Comparison of ENCODE assay signal across 5 fruit fly cellular contexts in genomic region chr3L:14672387-14673110, dm6.
TF ChIP-seq lines count a peak whose summit lies in the region.

Gene CG43121 (minus strand): TSS chr3L:14672437.
Gene ome (plus strand): TSS chr3L:14672839.

TF ChIP-seq in whole organism, adult, 20 proteins besides CTCF, POLR2A, EP300 and RAD21 (continued from another document):
- TF ChIP-seq Hr96 (GFP tag; optimal IDR thresholded peaks at IDR 0.05; lab: Kevin White, UChicago) (peak; percentile 27), CG7045 (GFP tag; optimal IDR thresholded peaks at IDR 0.05; lab: Kevin White, UChicago) (peak; percentile 12)

TF ChIP-seq in whole organism, embryonic, 481 proteins besides CTCF, POLR2A, EP300 and RAD21 (continued from another document and continues in another):
- TF ChIP-seq Fer3 (tag; optimal IDR thresholded peaks at IDR 0.05; lab: Kevin White, UChicago) (no peak), CG15601 (tag; optimal IDR thresholded peaks at IDR 0.05; lab: Kevin White, UChicago) (no peak), NC2β (GFP tag; optimal IDR thresholded peaks at IDR 0.05; lab: Kevin White, UChicago) (peak; percentile 9), CG8924 (tag; optimal IDR thresholded peaks at IDR 0.05; lab: Kevin White, UChicago) (peak; percentile 6), fd3F (GFP tag; optimal IDR thresholded peaks at IDR 0.05; lab: Kevin White, UChicago) (peak; percentile 5), unpg (GFP tag; optimal IDR thresholded peaks at IDR 0.05; lab: Kevin White, UChicago) (peak; percentile 22), CG6683 (GFP tag; optimal IDR thresholded peaks at IDR 0.05; lab: Kevin White, UChicago) (no peak), CG1792 (GFP tag; optimal IDR thresholded peaks at IDR 0.05; lab: Kevin White, UChicago) (no peak), CG16779 (GFP tag; IDR thresholded peaks at IDR 0.05; lab: Robert Waterston, UW) (0 out of 2 replicates have a peak, but pooled peaks have one; percentile 51), zfh1 (GFP tag; IDR thresholded peaks at IDR 0.05; lab: Robert Waterston, UW) (peak; percentile 46; the same call in 1 of the 3 replicates), Abd-B (GFP tag; optimal IDR thresholded peaks at IDR 0.05; lab: Kevin White, UChicago) (no peak), CG6791 (GFP tag; IDR thresholded peaks at IDR 0.05; lab: Robert Waterston, UW; ENCODE audit: partially characterized antibody) (no peak), CG2129 (GFP tag; IDR thresholded peaks at IDR 0.05; lab: Robert Waterston, UW; ENCODE audit: partially characterized antibody) (no peak), wek (GFP tag; optimal IDR thresholded peaks at IDR 0.05; lab: Kevin White, UChicago) (peak; percentile 14), CG10543 (GFP tag; optimal IDR thresholded peaks at IDR 0.05; lab: Kevin White, UChicago) (peak; percentile 83), CG2120 (GFP tag; optimal IDR thresholded peaks at IDR 0.05; lab: Kevin White, UChicago) (peak; percentile 20), Xbp1 (GFP tag; optimal IDR thresholded peaks at IDR 0.05; lab: Kevin White, UChicago) (peak; percentile 5), gem (tag; optimal IDR thresholded peaks at IDR 0.05; lab: Kevin White, UChicago) (peak; percentile 28), hbn (GFP tag; IDR thresholded peaks at IDR 0.05; lab: Robert Waterston, UW; ENCODE audit: partially characterized antibody) (0 out of 2 replicates have a peak, but pooled peaks have one; percentile 26), kay (GFP tag; optimal IDR thresholded peaks at IDR 0.05; lab: Kevin White, UChicago) (no peak), z (GFP tag; IDR thresholded peaks at IDR 0.05; lab: Robert Waterston, UW) (peak; percentile 59; the same call in 1 of the 3 replicates), nau (GFP tag; optimal IDR thresholded peaks at IDR 0.05; lab: Kevin White, UChicago) (peak; percentile 11), CG8290 (GFP tag; optimal IDR thresholded peaks at IDR 0.05; lab: Kevin White, UChicago) (no peak), CG8290 (tag; optimal IDR thresholded peaks at IDR 0.05; lab: Kevin White, UChicago) (peak in 1 of 2 experiments; percentile 6), Stat92E (GFP tag; optimal IDR thresholded peaks at IDR 0.05; lab: Kevin White, UChicago) (no peak), caup (GFP tag; optimal IDR thresholded peaks at IDR 0.05; lab: Kevin White, UChicago; ENCODE audit: severe bottlenecking) (peak; percentile 62), CG12744 (GFP tag; optimal IDR thresholded peaks at IDR 0.05; lab: Kevin White, UChicago) (no peak), stc (GFP tag; IDR thresholded peaks at IDR 0.05; lab: Robert Waterston, UW) (peak; percentile 43; the same call in 1 of the 2 replicates), E2f2 (GFP tag; IDR thresholded peaks at IDR 0.05; lab: Robert Waterston, UW) (peak; percentile 32; the same call in 1 of the 2 replicates), Blimp-1 (GFP tag; optimal IDR thresholded peaks at IDR 0.05; lab: Kevin White, UChicago) (peak; percentile 88)

TF ChIP-seq in whole organism, prepupa, 60 proteins besides CTCF, POLR2A, EP300 and RAD21 (continued from another document and continues in another):
- TF ChIP-seq CG10631 (GFP tag; optimal IDR thresholded peaks at IDR 0.05; lab: Kevin White, UChicago) (no peak), Sox102F (GFP tag; optimal IDR thresholded peaks at IDR 0.05; lab: Kevin White, UChicago) (peak; percentile 31), CG3919 (GFP tag; optimal IDR thresholded peaks at IDR 0.05; lab: Kevin White, UChicago) (peak; percentile 30), topi (GFP tag; optimal IDR thresholded peaks at IDR 0.05; lab: Kevin White, UChicago) (peak; percentile 5), CG11294 (GFP tag; IDR thresholded peaks at IDR 0.05; lab: Robert Waterston, UW) (no peak), CG8119 (GFP tag; IDR thresholded peaks at IDR 0.05; lab: Robert Waterston, UW) (no peak), eg (GFP tag; IDR thresholded peaks at IDR 0.05; lab: Robert Waterston, UW) (0 out of 3 replicates have a peak, but pooled peaks have one; percentile 58), acj6 (GFP tag; optimal IDR thresholded peaks at IDR 0.05; lab: Kevin White, UChicago) (no peak), Hr4 (GFP tag; optimal IDR thresholded peaks at IDR 0.05; lab: Kevin White, UChicago) (peak; percentile 18), CG3032 (tag; optimal IDR thresholded peaks at IDR 0.05; lab: Kevin White, UChicago) (no peak), Hr38 (GFP tag; optimal IDR thresholded peaks at IDR 0.05; lab: Kevin White, UChicago) (no peak), CG6854 (GFP tag; optimal IDR thresholded peaks at IDR 0.05; lab: Kevin White, UChicago) (peak; percentile 39), Eip75B (GFP tag; optimal IDR thresholded peaks at IDR 0.05; lab: Kevin White, UChicago) (peak; percentile 2), CG8319 (GFP tag; optimal IDR thresholded peaks at IDR 0.05; lab: Kevin White, UChicago) (no peak), CG34406 (GFP tag; optimal IDR thresholded peaks at IDR 0.05; lab: Kevin White, UChicago) (peak; percentile 46), Hr39 (GFP tag; optimal IDR thresholded peaks at IDR 0.05; lab: Kevin White, UChicago) (no peak), Sox15 (GFP tag; optimal IDR thresholded peaks at IDR 0.05; lab: Kevin White, UChicago) (no peak), net (GFP tag; optimal IDR thresholded peaks at IDR 0.05; lab: Kevin White, UChicago) (peak; percentile 7), fd59A (GFP tag; optimal IDR thresholded peaks at IDR 0.05; lab: Kevin White, UChicago) (no peak), Met (GFP tag; optimal IDR thresholded peaks at IDR 0.05; lab: Kevin White, UChicago) (peak; percentile 46), CG1621 (tag; optimal IDR thresholded peaks at IDR 0.05; lab: Kevin White, UChicago) (peak; percentile 38), CG4318 (GFP tag; optimal IDR thresholded peaks at IDR 0.05; lab: Kevin White, UChicago) (no peak), CG15336 (GFP tag; IDR thresholded peaks at IDR 0.05; lab: Robert Waterston, UW) (peak; percentile 59), CG9139 (GFP tag; optimal IDR thresholded peaks at IDR 0.05; lab: Kevin White, UChicago) (no peak), Ets21C (GFP tag; optimal IDR thresholded peaks at IDR 0.05; lab: Kevin White, UChicago) (no peak), CG6163 (GFP tag; IDR thresholded peaks at IDR 0.05; lab: Robert Waterston, UW) (peak; percentile 79), Sox14 (GFP tag; optimal IDR thresholded peaks at IDR 0.05; lab: Kevin White, UChicago) (peak; percentile 9), spab (GFP tag; optimal IDR thresholded peaks at IDR 0.05; lab: Kevin White, UChicago) (no peak), pdm3 (GFP tag; optimal IDR thresholded peaks at IDR 0.05; lab: Kevin White, UChicago) (peak; percentile 38), Eip93F (GFP tag; optimal IDR thresholded peaks at IDR 0.05; lab: Kevin White, UChicago) (no peak), lz (GFP tag; optimal IDR thresholded peaks at IDR 0.05; lab: Kevin White, UChicago) (peak; percentile 22), dsx (GFP tag; optimal IDR thresholded peaks at IDR 0.05; lab: Kevin White, UChicago; ENCODE audit: poor library complexity, severe bottlenecking) (no peak), achi (GFP tag; optimal IDR thresholded peaks at IDR 0.05; lab: Kevin White, UChicago) (no peak), CG8632 (GFP tag; optimal IDR thresholded peaks at IDR 0.05; lab: Kevin White, UChicago) (peak; percentile 17)

TF ChIP-seq in whole organism, pupa, 21 proteins besides CTCF, POLR2A, EP300 and RAD21 (continued from another document):
- no peak for TF ChIP-seq CG15710 (tag; optimal IDR thresholded peaks at IDR 0.05; lab: Kevin White, UChicago)
TF ChIP-seq in whole organism, pupa: peak in this region for 11.

TF ChIP-seq in whole organism, wandering third instar larva, 38 proteins besides CTCF, POLR2A, EP300 and RAD21 (continued from another document):
- TF ChIP-seq rgr (GFP tag; optimal IDR thresholded peaks at IDR 0.05; lab: Kevin White, UChicago) (peak; percentile 59), Hr78 (GFP tag; optimal IDR thresholded peaks at IDR 0.05; lab: Kevin White, UChicago) (no peak), Vsx2 (GFP tag; optimal IDR thresholded peaks at IDR 0.05; lab: Kevin White, UChicago; ENCODE audit: partially characterized antibody) (no peak), jim (GFP tag; optimal IDR thresholded peaks at IDR 0.05; lab: Kevin White, UChicago) (peak; percentile 30), fru (GFP tag; optimal IDR thresholded peaks at IDR 0.05; lab: Kevin White, UChicago) (peak; percentile 45), OdsH (GFP tag; optimal IDR thresholded peaks at IDR 0.05; lab: Kevin White, UChicago) (peak; percentile 28), sage (GFP tag; optimal IDR thresholded peaks at IDR 0.05; lab: Kevin White, UChicago) (no peak), pan (optimal IDR thresholded peaks at IDR 0.05; lab: Kevin White, UChicago) (no peak)
